Fruit fly (Drosophila melanogaster) whole organism, embryonic: ENCODE measurements around the gene Rpt6R.

Source experiments
- Adf1 ChIP-seq: fragments of 200-800 bp; sonication (Bioruptor generic); IDR thresholded peaks from 2 replicates; pipeline ENCODE4 v1.3.6; 2022; ENCODE audit warnings: missing biosample characterization, missing genetic modification characterization
- Blimp-1 ChIP-seq: fragments of 200-800 bp; sonication (Bioruptor generic); optimal IDR thresholded peaks from 3 replicates; lab custom pipeline; 2018; ENCODE audit warnings: missing biosample characterization, missing genetic modification characterization, mild to moderate bottlenecking, moderate library complexity, missing genetic modification reagents
- BtbVII ChIP-seq: fragments of 200-800 bp; sonication (Bioruptor generic); optimal IDR thresholded peaks from 3 replicates; lab custom pipeline; 2017; ENCODE audit warnings: missing biosample characterization, mild to moderate bottlenecking, missing genetic modification characterization
- CG12659 ChIP-seq: fragments of 200-800 bp; sonication (Bioruptor generic); optimal IDR thresholded peaks from 3 replicates; lab custom pipeline; 2017; ENCODE audit warnings: mild to moderate bottlenecking, missing biosample characterization, missing genetic modification reagents, missing genetic modification characterization
- CG13775 ChIP-seq: fragments of 200-800 bp; sonication (Bioruptor generic); optimal IDR thresholded peaks from 3 replicates; lab custom pipeline; 2017; ENCODE audit warnings: missing biosample characterization, mild to moderate bottlenecking, missing genetic modification characterization
- CG15269 ChIP-seq: fragments of 200-800 bp; sonication (Bioruptor generic); optimal IDR thresholded peaks from 2 replicates; lab custom pipeline; 2018; ENCODE audit warnings: missing biosample characterization, mild to moderate bottlenecking, missing genetic modification characterization, moderate library complexity
- CG1603 ChIP-seq: fragments of 200-800 bp; sonication (Bioruptor generic); optimal IDR thresholded peaks from 2 replicates; lab custom pipeline; 2019; ENCODE audit warnings: missing biosample characterization, mild to moderate bottlenecking, missing genetic modification characterization, moderate library complexity
- CG16813 ChIP-seq: fragments of 200-800 bp; sonication (Bioruptor generic); IDR thresholded peaks from 3 replicates; pipeline ENCODE4 v1.3.6; 2022; ENCODE audit warnings: missing biosample characterization, missing genetic modification characterization; ENCODE audit not compliant: partially characterized antibody
- CG16815 ChIP-seq: fragments of 200-800 bp; sonication (Bioruptor generic); optimal IDR thresholded peaks from 3 replicates; lab custom pipeline; 2017; ENCODE audit warnings: missing biosample characterization, mild to moderate bottlenecking, missing genetic modification characterization
- CG17328 ChIP-seq: fragments of 200-800 bp; sonication (Bioruptor generic); IDR thresholded peaks from 2 replicates; pipeline ENCODE4 v1.3.6; 2022; ENCODE audit warnings: missing biosample characterization, missing genetic modification characterization
- CG17612 ChIP-seq: fragments of 200-800 bp; sonication (Bioruptor generic); IDR thresholded peaks from 2 replicates; pipeline ENCODE4 v1.3.6; 2022; ENCODE audit warnings: missing biosample characterization, missing genetic modification characterization
- CG30431 ChIP-seq: fragments of 200-800 bp; sonication (Bioruptor generic); optimal IDR thresholded peaks from 2 replicates; lab custom pipeline; 2017; ENCODE audit warnings: missing biosample characterization, missing genetic modification characterization
- CG4424 ChIP-seq: fragments of 200-800 bp; sonication (Bioruptor generic); optimal IDR thresholded peaks from 3 replicates; lab custom pipeline; 2016; ENCODE audit warnings: missing biosample characterization, missing genetic modification characterization
- CG6272 ChIP-seq: fragments of 200-800 bp; sonication (Bioruptor generic); IDR thresholded peaks from 2 replicates; pipeline ENCODE4 v1.3.6; 2022; ENCODE audit warnings: missing biosample characterization, missing genetic modification characterization
- CG7556 ChIP-seq: fragments of 200-800 bp; sonication (Bioruptor generic); optimal IDR thresholded peaks from 2 replicates; lab custom pipeline; 2017; ENCODE audit warnings: missing biosample characterization, mild to moderate bottlenecking, missing genetic modification characterization
- CG7745 ChIP-seq: fragments of 200-800 bp; sonication (Bioruptor generic); optimal IDR thresholded peaks from 2 replicates; lab custom pipeline; 2018; ENCODE audit warnings: missing biosample characterization, mild to moderate bottlenecking, missing genetic modification characterization, moderate library complexity
- CG8089 ChIP-seq: fragments of 200-800 bp; sonication (Bioruptor generic); optimal IDR thresholded peaks from 3 replicates; lab custom pipeline; 2016; ENCODE audit warnings: missing biosample characterization, missing genetic modification characterization
- CG8359 ChIP-seq: fragments of 200-800 bp; sonication (Bioruptor generic); optimal IDR thresholded peaks from 2 replicates; lab custom pipeline; 2017; ENCODE audit warnings: missing biosample characterization, mild to moderate bottlenecking, missing genetic modification characterization, borderline replicate concordance
- CG9215 ChIP-seq: fragments of 200-800 bp; sonication (Bioruptor generic); IDR thresholded peaks from 2 replicates; pipeline ENCODE4 v1.3.6; 2022; ENCODE audit warnings: missing biosample characterization, missing genetic modification characterization
- Deaf1 ChIP-seq: fragments of 200-800 bp; optimal IDR thresholded peaks from 3 replicates; lab custom pipeline; 2019; ENCODE audit warnings: missing biosample characterization, mild to moderate bottlenecking, missing genetic modification characterization, moderate library complexity
- Drgx ChIP-seq: fragments of 200-800 bp; sonication (Bioruptor generic); IDR thresholded peaks from 2 replicates; pipeline ENCODE4 v1.3.6; 2022; ENCODE audit warnings: missing biosample characterization, missing genetic modification characterization
- E2f1 ChIP-seq: fragments of 200-800 bp; sonication (Bioruptor generic); IDR thresholded peaks from 2 replicates; pipeline ENCODE4 v1.3.6; 2022; ENCODE audit warnings: missing biosample characterization, missing genetic modification characterization
- Med ChIP-seq: fragments of 200-800 bp; sonication (Bioruptor generic); peaks from one replicate; lab custom pipeline; 2016; ENCODE audit warnings: missing biosample characterization, missing genetic modification characterization, mild to moderate bottlenecking, inconsistent platforms, moderate library complexity
- Nf-YA ChIP-seq: fragments of 200-800 bp; sonication (Bioruptor generic); IDR thresholded peaks from 2 replicates; pipeline ENCODE4 v1.3.6; 2022; ENCODE audit warnings: missing biosample characterization, missing genetic modification characterization
- Pdp1 ChIP-seq, 2 experiments: fragments of 200-800 bp; sonication (Bioruptor generic); optimal IDR thresholded peaks; 3 replicates each; lab custom pipeline; 2016; ENCODE audit warnings: missing biosample characterization in 2 of 2, missing genetic modification characterization in 2 of 2, mild to moderate bottlenecking in 1 of 2, moderate library complexity in 1 of 2
- Sox102F ChIP-seq: fragments of 200-800 bp; sonication (Bioruptor generic); optimal IDR thresholded peaks from 2 replicates; lab custom pipeline; 2018; ENCODE audit warnings: missing biosample characterization, mild to moderate bottlenecking, missing genetic modification characterization, moderate library complexity
- ac ChIP-seq: fragments of 200-800 bp; sonication (Bioruptor generic); optimal IDR thresholded peaks from 3 replicates; lab custom pipeline; 2017; ENCODE audit warnings: missing biosample characterization, mild to moderate bottlenecking, missing genetic modification characterization
- al ChIP-seq: fragments of 200-800 bp; sonication (Bioruptor generic); IDR thresholded peaks from 2 replicates; pipeline ENCODE4 v1.3.6; 2022; ENCODE audit warnings: missing biosample characterization, missing genetic modification characterization
- bbx ChIP-seq: fragments of 200-800 bp; sonication (Bioruptor generic); IDR thresholded peaks from 2 replicates; pipeline ENCODE4 v1.3.6; 2022; ENCODE audit warnings: missing biosample characterization, missing genetic modification characterization; ENCODE audit not compliant: partially characterized antibody
- bsh ChIP-seq, 2 experiments: fragments of 200-800 bp; sonication (Bioruptor generic); optimal IDR thresholded peaks; 2 replicates each; lab custom pipeline; 2017 to 2018; ENCODE audit warnings: mild to moderate bottlenecking in 2 of 2, missing biosample characterization in 2 of 2, missing genetic modification characterization in 2 of 2, moderate library complexity in 1 of 2
- cg ChIP-seq: fragments of 200-800 bp; sonication (Bioruptor generic); optimal IDR thresholded peaks from 3 replicates; lab custom pipeline; 2019; ENCODE audit warnings: missing biosample characterization, mild to moderate bottlenecking, missing genetic modification characterization, moderate library complexity
- chn ChIP-seq: fragments of 200-800 bp; sonication (Bioruptor generic); optimal IDR thresholded peaks from 2 replicates; lab custom pipeline; 2016; ENCODE audit warnings: missing biosample characterization, missing genetic modification characterization
- disco-r ChIP-seq: fragments of 200-800 bp; sonication (Bioruptor generic); optimal IDR thresholded peaks from 2 replicates; lab custom pipeline; 2016; ENCODE audit warnings: missing biosample characterization, missing genetic modification characterization
- esg ChIP-seq: fragments of 200-800 bp; sonication (Bioruptor generic); conservative IDR thresholded peaks from 2 replicates; pipeline ENCODE4 v1.3.6; 2022; ENCODE audit warnings: missing biosample characterization, missing genetic modification characterization
- fd64A ChIP-seq: fragments of 200-800 bp; sonication (Bioruptor generic); optimal IDR thresholded peaks from 3 replicates; lab custom pipeline; 2018; ENCODE audit warnings: missing biosample characterization, mild to moderate bottlenecking, missing genetic modification characterization
- gcm2 ChIP-seq: fragments of 200-800 bp; sonication (Bioruptor generic); optimal IDR thresholded peaks from 2 replicates; lab custom pipeline; 2016; ENCODE audit warnings: missing biosample characterization, missing genetic modification characterization
- gem ChIP-seq: fragments of 200-800 bp; sonication (Bioruptor generic); optimal IDR thresholded peaks from 2 replicates; lab custom pipeline; 2019; ENCODE audit warnings: missing biosample characterization, mild to moderate bottlenecking, missing genetic modification characterization, moderate library complexity
- klu ChIP-seq: fragments of 200-800 bp; sonication (Bioruptor generic); IDR thresholded peaks from 2 replicates; pipeline ENCODE4 v1.3.6; 2022; ENCODE audit warnings: missing biosample characterization, missing genetic modification characterization
- lab ChIP-seq: fragments of 200-800 bp; sonication (Bioruptor generic); optimal IDR thresholded peaks from 3 replicates; lab custom pipeline; 2017; ENCODE audit warnings: missing biosample characterization, missing genetic modification characterization, mild to moderate bottlenecking, moderate library complexity, missing genetic modification reagents
- lilli ChIP-seq: fragments of 200-800 bp; sonication (Bioruptor generic); optimal IDR thresholded peaks from 3 replicates; lab custom pipeline; 2016; ENCODE audit warnings: missing biosample characterization, missing genetic modification characterization
- pan ChIP-seq, 4 experiments: fragments of >200 bp in 3 of 4; fragments of 200-800 bp in 1 of 4; sonication (Bioruptor generic) in 1 of 4; optimal IDR thresholded peaks in 3 of 4; IDR thresholded peaks in 1 of 4; 2 replicates each; pipeline versions ENCODE4 v1.3.6 to Lab custom; 2017 to 2022; ENCODE audit warnings: missing biosample characterization in 2 of 4, missing genetic modification characterization in 2 of 4, mixed read lengths in 1 of 4
- prd ChIP-seq, 3 experiments: fragments of >200 bp in 2 of 3; fragments of 200-800 bp in 1 of 3; sonication (Bioruptor generic) in 1 of 3; optimal IDR thresholded peaks in 2 of 3; IDR thresholded peaks in 1 of 3; 2 replicates in 2 of 3; 3 replicates in 1 of 3; pipeline versions ENCODE4 v1.3.6 to Lab custom; 2017 to 2022; ENCODE audit warnings: missing biosample characterization in 1 of 3, missing genetic modification characterization in 1 of 3
- row ChIP-seq: fragments of 200-800 bp; sonication (Bioruptor generic); IDR thresholded peaks from 3 replicates; pipeline ENCODE4 v1.3.6; 2022; ENCODE audit warnings: missing biosample characterization, missing genetic modification characterization
- run ChIP-seq: fragments of 200-800 bp; sonication (Bioruptor generic); optimal IDR thresholded peaks from 3 replicates; lab custom pipeline; 2018; ENCODE audit warnings: missing biosample characterization, mild to moderate bottlenecking, missing genetic modification characterization
- sd ChIP-seq: fragments of 200-800 bp; sonication (Bioruptor generic); optimal IDR thresholded peaks from 3 replicates; lab custom pipeline; 2018; ENCODE audit warnings: missing biosample characterization, mild to moderate bottlenecking, missing genetic modification characterization, moderate library complexity
- sisA ChIP-seq: fragments of 200-800 bp; sonication (Bioruptor generic); IDR thresholded peaks from 2 replicates; pipeline ENCODE4 v1.3.6; 2022; ENCODE audit warnings: missing biosample characterization, missing genetic modification characterization
- sug ChIP-seq: fragments of 200-800 bp; optimal IDR thresholded peaks from 2 replicates; lab custom pipeline; 2019; ENCODE audit warnings: missing biosample characterization, mild to moderate bottlenecking, missing genetic modification characterization, moderate library complexity
- vvl ChIP-seq: fragments of 200-800 bp; sonication (Bioruptor generic); IDR thresholded peaks from 2 replicates; pipeline ENCODE4 v1.3.6; 2022; ENCODE audit warnings: missing biosample characterization, missing genetic modification characterization

The Rpt6R gene

DNA sequence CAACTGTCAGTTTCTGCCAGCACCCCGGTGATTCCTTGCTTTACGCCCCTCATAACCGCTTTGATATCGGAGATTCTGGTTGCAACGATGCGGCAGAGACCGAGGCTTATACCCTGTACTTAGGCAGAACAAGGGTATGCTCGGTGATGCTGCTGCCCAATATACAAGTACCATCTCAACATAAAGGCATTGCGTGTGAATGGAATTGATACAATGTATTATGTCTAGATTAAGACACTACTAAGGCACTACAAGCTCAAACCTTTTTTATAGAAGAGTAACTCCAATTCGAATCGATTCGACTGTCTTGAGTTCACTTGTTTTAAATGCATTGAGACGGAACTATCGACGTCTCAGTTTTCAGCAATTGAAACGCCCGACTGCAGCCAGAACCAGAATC, 16.3 kb downstream of the Rpt6R start (continued):
- TF ChIP-seq gcm2 (no peak), CG17612 (no peak), lilli (GFP tag; lab: Kevin White, UChicago) (no peak), CG1603 (tag; lab: Kevin White, UChicago) (peak; percentile 21), CG13775 (GFP tag; lab: Kevin White, UChicago) (no peak), disco-r (GFP tag; lab: Kevin White, UChicago) (no peak), bsh (GFP tag; optimal IDR thresholded peaks at IDR 0.05; lab: Kevin White, UChicago) (peak; percentile 0 to 19), cg (GFP tag; lab: Kevin White, UChicago) (no peak), CG7556 (no peak), CG30431 (no peak), prd (optimal IDR thresholded peaks at IDR 0.05; lab: Kevin White, UChicago) (no peak), prd (GFP tag; IDR thresholded peaks at IDR 0.05; lab: Robert Waterston, UW) (peak; percentile 37; the same call in 1 of the 3 replicates), sisA (GFP tag; lab: Robert Waterston, UW) (no peak), al (GFP tag; lab: Robert Waterston, UW) (no peak), Med (peak; percentile 16), CG6272 (no peak), Deaf1 (no peak), Sox102F (GFP tag; lab: Kevin White, UChicago) (no peak), bbx (GFP tag; lab: Robert Waterston, UW) (no peak), Drgx (GFP tag; lab: Robert Waterston, UW) (peak; percentile 71), Nf-YA (no peak)

DNA sequence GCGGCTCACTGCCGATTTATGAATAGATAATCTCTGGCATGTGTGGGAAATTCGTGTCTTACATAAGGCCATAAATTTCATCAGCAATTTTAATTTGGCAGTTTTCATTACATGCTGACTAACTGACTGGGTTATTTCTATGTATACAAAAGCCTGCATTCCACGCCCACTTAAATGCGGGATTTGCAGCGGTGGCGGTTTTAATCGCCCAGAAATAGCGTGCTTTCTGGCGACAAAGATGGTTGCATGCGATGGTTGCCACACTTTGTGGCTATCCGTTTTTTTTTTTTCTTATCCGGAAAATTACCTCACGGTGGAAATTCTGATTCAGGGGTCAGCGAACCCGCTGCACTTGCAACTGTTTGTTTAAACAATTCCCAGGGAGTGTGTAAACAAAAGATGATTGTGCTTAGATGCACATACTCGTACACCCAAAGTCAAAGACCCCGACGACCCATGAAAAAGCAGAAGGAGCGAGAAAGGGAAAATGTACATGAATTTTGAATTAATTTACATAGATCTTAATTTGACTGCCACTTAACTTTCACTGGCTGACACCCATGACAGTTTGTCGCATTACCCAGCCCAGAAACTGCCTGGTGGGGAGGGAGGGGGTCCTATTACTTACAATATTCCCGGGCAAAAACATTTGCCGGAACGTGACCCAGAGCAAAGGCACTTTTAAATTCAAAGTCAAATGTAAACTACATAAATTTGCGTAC, 17.2 kb downstream of the Rpt6R start:
- TF ChIP-seq sd (tag; lab: Kevin White, UChicago) (no peak), sug (tag; lab: Kevin White, UChicago) (no peak), CG8089 (GFP tag; lab: Kevin White, UChicago) (no peak), CG8359 (GFP tag; lab: Kevin White, UChicago) (peak; percentile 95), Blimp-1 (peak; percentile 63), vvl (peak; percentile 33; the same call in 1 of the 2 replicates), CG9215 (GFP tag; lab: Robert Waterston, UW) (no peak), CG7745 (tag; lab: Kevin White, UChicago) (peak; percentile 70), run (no peak), E2f1 (GFP tag; lab: Robert Waterston, UW) (no peak), CG4424 (no peak), Adf1 (GFP tag; lab: Robert Waterston, UW) (no peak), Pdp1 (GFP tag; optimal IDR thresholded peaks at IDR 0.05; lab: Kevin White, UChicago) (peak in 1 of 2 experiments; percentile 32), CG16813 (GFP tag; lab: Robert Waterston, UW) (no peak), klu (no peak)
- TF ChIP-seq, all 482 proteins: peak for 5

DNA sequence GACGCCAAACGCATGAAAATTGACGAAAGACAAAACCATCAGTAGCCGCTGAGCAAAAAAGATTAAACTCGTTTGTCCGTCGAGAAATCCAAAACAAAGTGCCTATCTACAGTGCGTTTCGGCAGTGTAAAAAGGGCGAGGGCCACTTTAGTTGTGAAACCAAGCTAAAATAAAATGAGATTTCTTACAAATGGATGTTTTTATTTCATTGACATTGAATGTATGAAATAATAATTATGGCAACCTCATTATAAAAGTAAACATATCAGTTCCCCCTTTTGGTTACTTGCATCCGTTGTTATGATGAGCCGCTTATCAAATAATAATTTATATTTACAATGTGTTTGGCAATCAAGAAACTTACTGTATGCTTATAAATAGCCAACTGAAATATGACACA, 19.0 kb downstream of the Rpt6R start:
- TF ChIP-seq esg (GFP tag; lab: Robert Waterston, UW) (no peak), CG16815 (GFP tag; lab: Kevin White, UChicago) (no peak), row (GFP tag; lab: Robert Waterston, UW) (peak; percentile 36; the same call in 1 of the 3 replicates), CG15269 (tag; lab: Kevin White, UChicago) (peak; percentile 24), pan (optimal IDR thresholded peaks at IDR 0.05; lab: Kevin White, UChicago) (no peak), pan (GFP tag; optimal IDR thresholded peaks at IDR 0.05 in 1 of 2, IDR thresholded peaks at IDR 0.05 in 1 of 2) (peak in 1 of 2 experiments; percentile 14), BtbVII (no peak), ac (no peak), lab (GFP tag; lab: Kevin White, UChicago) (peak; percentile 23), chn (GFP tag; lab: Kevin White, UChicago) (no peak), gem (tag; lab: Kevin White, UChicago) (peak; percentile 22), CG12659 (GFP tag; lab: Kevin White, UChicago) (no peak), fd64A (GFP tag; lab: Kevin White, UChicago) (no peak), CG17328 (GFP tag; lab: Robert Waterston, UW) (no peak)
